2 fruit fly cellular contexts compared by ENCODE assay signal in the genomic region with DNA sequence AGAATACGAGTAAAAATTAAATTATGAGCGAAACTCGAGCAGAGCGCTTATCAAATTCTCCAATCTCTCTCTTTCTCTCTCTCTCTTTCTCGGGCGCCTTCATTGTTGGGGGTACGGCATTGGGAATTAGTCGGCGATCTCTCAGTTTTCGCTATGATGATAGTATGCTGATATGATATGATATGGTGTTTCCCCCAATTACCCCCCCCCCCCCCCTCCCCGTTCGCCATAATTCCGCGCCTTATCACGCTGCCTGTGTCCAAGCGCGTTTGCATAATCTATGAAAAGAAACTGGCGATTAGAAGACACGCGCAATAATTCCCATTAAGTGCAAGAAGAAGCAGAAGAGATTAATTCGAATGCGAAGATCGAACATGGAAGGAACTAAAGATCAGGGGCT.
TF ChIP-seq lines count a peak whose summit lies in the region.

No protein-coding gene starts in this region.

- no peak for TF ChIP-seq CTCF in whole organism, embryonic (GFP tag; optimal IDR thresholded peaks at IDR 0.05; lab: Kevin White, UChicago)

TF ChIP-seq in whole organism, embryonic, 481 proteins besides CTCF, POLR2A, EP300 and RAD21:
- TF ChIP-seq vvl (GFP tag; IDR thresholded peaks at IDR 0.05; lab: Robert Waterston, UW): no peak
- no peak for TF ChIP-seq schlank (tag; optimal IDR thresholded peaks at IDR 0.05; lab: Kevin White, UChicago)
- no peak for TF ChIP-seq CG16813 (GFP tag; IDR thresholded peaks at IDR 0.05; lab: Robert Waterston, UW; ENCODE audit: partially characterized antibody)
- TF ChIP-seq Ssrp (tag; optimal IDR thresholded peaks at IDR 0.05; lab: Kevin White, UChicago): no peak
- TF ChIP-seq cg (GFP tag; optimal IDR thresholded peaks at IDR 0.05; lab: Kevin White, UChicago): no peak
- no peak for TF ChIP-seq yki (optimal IDR thresholded peaks at IDR 0.05; lab: Kevin White, UChicago)
- TF ChIP-seq tll (GFP tag; optimal IDR thresholded peaks at IDR 0.05; lab: Kevin White, UChicago): no peak
- TF ChIP-seq CG34376 (GFP tag; optimal IDR thresholded peaks at IDR 0.05; lab: Kevin White, UChicago): peak; percentile 73
- TF ChIP-seq B-H1 (GFP tag; IDR thresholded peaks at IDR 0.05; lab: Robert Waterston, UW): no peak
- 0 out of 2 replicates have a peak, but pooled peaks have one; percentile 5 for TF ChIP-seq nerfin-2 (GFP tag; IDR thresholded peaks at IDR 0.05; lab: Robert Waterston, UW; ENCODE audit: partially characterized antibody)
- TF ChIP-seq grn (GFP tag; optimal IDR thresholded peaks at IDR 0.05; lab: Kevin White, UChicago): peak; percentile 16
- TF ChIP-seq crol (GFP tag; IDR thresholded peaks at IDR 0.05; lab: Robert Waterston, UW): peak; percentile 68
- TF ChIP-seq CG10321 (GFP tag; IDR thresholded peaks at IDR 0.05; lab: Robert Waterston, UW): no peak
- TF ChIP-seq gfzf (GFP tag; optimal IDR thresholded peaks at IDR 0.05; lab: Kevin White, UChicago): no peak
- TF ChIP-seq Dbx (GFP tag; IDR thresholded peaks at IDR 0.05; lab: Robert Waterston, UW): 0 out of 3 replicates have a peak, but pooled peaks have one; percentile 22
- no peak for TF ChIP-seq seq (GFP tag; IDR thresholded peaks at IDR 0.05; lab: Robert Waterston, UW)
- peak; percentile 41 for TF ChIP-seq sd (tag; optimal IDR thresholded peaks at IDR 0.05; lab: Kevin White, UChicago)
- peak; percentile 87 for TF ChIP-seq exex (tag; optimal IDR thresholded peaks at IDR 0.05; lab: Kevin White, UChicago)
- TF ChIP-seq CG10147 (GFP tag; optimal IDR thresholded peaks at IDR 0.05; lab: Kevin White, UChicago): no peak
- TF ChIP-seq Sin3A (optimal IDR thresholded peaks at IDR 0.05; lab: Kevin White, UChicago): no peak
- peak; percentile 71 for TF ChIP-seq mirr (GFP tag; optimal IDR thresholded peaks at IDR 0.05; lab: Kevin White, UChicago)
- no peak for TF ChIP-seq pho (GFP tag; optimal IDR thresholded peaks at IDR 0.05; lab: Kevin White, UChicago)
- TF ChIP-seq nerfin-1 (tag; optimal IDR thresholded peaks at IDR 0.05; lab: Kevin White, UChicago): no peak
- no peak for TF ChIP-seq klu (GFP tag; IDR thresholded peaks at IDR 0.05; lab: Robert Waterston, UW)
- TF ChIP-seq BtbVII (GFP tag; optimal IDR thresholded peaks at IDR 0.05; lab: Kevin White, UChicago): no peak
- TF ChIP-seq Trl (optimal IDR thresholded peaks at IDR 0.05; lab: Kevin White, UChicago): peak; percentile 12 to 43
- no peak for TF ChIP-seq Trl (GFP tag; optimal IDR thresholded peaks at IDR 0.05; lab: Kevin White, UChicago)
- no peak for TF ChIP-seq unpg (GFP tag; optimal IDR thresholded peaks at IDR 0.05; lab: Kevin White, UChicago)
- TF ChIP-seq CG10543 (GFP tag; optimal IDR thresholded peaks at IDR 0.05; lab: Kevin White, UChicago): peak; percentile 36
- TF ChIP-seq salm (tag; optimal IDR thresholded peaks at IDR 0.05; lab: Kevin White, UChicago): no peak
- TF ChIP-seq cwo (GFP tag; optimal IDR thresholded peaks at IDR 0.05; lab: Kevin White, UChicago): peak; percentile 44
- 0 out of 2 replicates have a peak, but pooled peaks have one; percentile 24 for TF ChIP-seq rib (GFP tag; IDR thresholded peaks at IDR 0.05; lab: Robert Waterston, UW)
- no peak for TF ChIP-seq Lhr (GFP tag; optimal IDR thresholded peaks at IDR 0.05; lab: Kevin White, UChicago)
- TF ChIP-seq sug (tag; optimal IDR thresholded peaks at IDR 0.05; lab: Kevin White, UChicago): peak; percentile 98
- peak; percentile 52 for TF ChIP-seq GATAe (GFP tag; conservative IDR thresholded peaks at IDR 0.05; lab: Robert Waterston, UW)
- no peak for TF ChIP-seq bbx (GFP tag; IDR thresholded peaks at IDR 0.05; lab: Robert Waterston, UW; ENCODE audit: partially characterized antibody)
- TF ChIP-seq Hmr (GFP tag; optimal IDR thresholded peaks at IDR 0.05; lab: Kevin White, UChicago): peak; percentile 24
- TF ChIP-seq CG17385 (GFP tag; optimal IDR thresholded peaks at IDR 0.05; lab: Kevin White, UChicago): peak; percentile 19
- no peak for TF ChIP-seq CG12391 (tag; optimal IDR thresholded peaks at IDR 0.05; lab: Kevin White, UChicago)
- TF ChIP-seq D (optimal IDR thresholded peaks at IDR 0.05; lab: Kevin White, UChicago): no peak
- TF ChIP-seq D (GFP tag; optimal IDR thresholded peaks at IDR 0.05; lab: Kevin White, UChicago): no peak
- TF ChIP-seq stwl (tag; optimal IDR thresholded peaks at IDR 0.05; lab: Kevin White, UChicago): no peak

TF ChIP-seq in whole organism, wandering third instar larva, 38 proteins besides CTCF, POLR2A, EP300 and RAD21:
- TF ChIP-seq Hr78 (GFP tag; optimal IDR thresholded peaks at IDR 0.05; lab: Kevin White, UChicago) (no peak), brk (GFP tag; optimal IDR thresholded peaks at IDR 0.05; lab: Kevin White, UChicago) (no peak), psq (GFP tag; optimal IDR thresholded peaks at IDR 0.05; lab: Kevin White, UChicago) (no peak), dmrt93B (GFP tag; optimal IDR thresholded peaks at IDR 0.05; lab: Kevin White, UChicago) (no peak), CG32264 (GFP tag; optimal IDR thresholded peaks at IDR 0.05; lab: Kevin White, UChicago) (no peak), Abd-B (GFP tag; optimal IDR thresholded peaks at IDR 0.05; lab: Kevin White, UChicago) (no peak), Rel (GFP tag; optimal IDR thresholded peaks at IDR 0.05; lab: Kevin White, UChicago) (no peak), Rel (tag; optimal IDR thresholded peaks at IDR 0.05; lab: Kevin White, UChicago) (peak; percentile 62), Sp1 (GFP tag; optimal IDR thresholded peaks at IDR 0.05; lab: Kevin White, UChicago) (no peak), woc (GFP tag; optimal IDR thresholded peaks at IDR 0.05; lab: Kevin White, UChicago) (no peak)
